Worm (Caenorhabditis elegans) whole organism, L4 larva: ENCODE measurements around the gene nhr-101.

Experiments
- F26F4.8 ChIP-seq: fragments of 200-800 bp; sonication (Bioruptor generic); conservative IDR thresholded peaks from 2 replicates; pipeline ENCODE4 v1.3.6; 2022; ENCODE audit warnings: missing genetic modification characterization, missing compliant biosample characterization
- Y75B8A.6 ChIP-seq: fragments of 200-800 bp; sonication (Bioruptor generic); IDR thresholded peaks from 2 replicates; pipeline ENCODE4 v1.3.6; 2022; ENCODE audit warnings: missing genetic modification reagents, missing genetic modification characterization, missing compliant biosample characterization
- ZK546.5 ChIP-seq, 2 experiments: sonication (generic microtip); optimal IDR thresholded peaks; 2 replicates each; lab custom pipeline; 2017; ENCODE audit warnings: missing biosample characterization in 2 of 2, missing genetic modification characterization in 2 of 2
- aha-1 ChIP-seq: fragments of 150-350 bp; peaks from one replicate; lab custom pipeline; 2014; ENCODE audit warnings: missing biosample characterization, missing genetic modification characterization
- ama-1 ChIP-seq: fragments of 150-350 bp; optimal IDR thresholded peaks from 2 replicates; lab custom pipeline; 2014; ENCODE audit warnings: inconsistent platforms, mixed read lengths
- attf-4 ChIP-seq: sonication (generic microtip); optimal IDR thresholded peaks from 3 replicates; lab custom pipeline; 2017; ENCODE audit warnings: missing biosample characterization, missing genetic modification characterization
- ceh-28 ChIP-seq: fragments of 150-350 bp; optimal IDR thresholded peaks from 2 replicates; lab custom pipeline; 2014; ENCODE audit warnings: missing biosample characterization, missing genetic modification reagents, missing genetic modification characterization
- ceh-62 ChIP-seq: sonication (generic microtip); optimal IDR thresholded peaks from 2 replicates; lab custom pipeline; 2017; ENCODE audit warnings: missing biosample characterization, missing genetic modification characterization
- dmd-6 ChIP-seq: fragments of 200-800 bp; sonication (Bioruptor generic); IDR thresholded peaks from 2 replicates; pipeline ENCODE4 v1.3.6; 2022; ENCODE audit warnings: missing genetic modification reagents, missing genetic modification characterization, missing compliant biosample characterization
- dmd-9 ChIP-seq: fragments of 200-800 bp; sonication (Bioruptor generic); IDR thresholded peaks from 2 replicates; pipeline ENCODE4 v1.3.6; 2022; ENCODE audit warnings: missing genetic modification reagents, missing genetic modification characterization, missing compliant biosample characterization
- dpl-1 ChIP-seq: fragments of 150-350 bp; optimal IDR thresholded peaks from 2 replicates; lab custom pipeline; 2014; ENCODE audit warnings: missing biosample characterization, missing genetic modification reagents, missing genetic modification characterization
- duxl-1 ChIP-seq: sonication (generic microtip); optimal IDR thresholded peaks from 2 replicates; lab custom pipeline; 2016; ENCODE audit warnings: mild to moderate bottlenecking, missing genetic modification characterization, moderate library complexity, missing compliant biosample characterization; ENCODE audit not compliant: poor library complexity
- dve-1 ChIP-seq: sonication (generic microtip); optimal IDR thresholded peaks from 2 replicates; lab custom pipeline; 2017; ENCODE audit warnings: antibody characterized with exemption, mild to moderate bottlenecking, missing genetic modification characterization, missing compliant biosample characterization; ENCODE audit not compliant: insufficient read depth
- egl-43 ChIP-seq: fragments of 200-800 bp; sonication (Bioruptor generic); IDR thresholded peaks from 2 replicates; pipeline ENCODE4 v1.3.6; 2022; ENCODE audit warnings: missing genetic modification reagents, missing genetic modification characterization, missing compliant biosample characterization
- fkh-10 ChIP-seq: fragments of 150-350 bp; optimal IDR thresholded peaks from 2 replicates; lab custom pipeline; 2014; ENCODE audit warnings: missing biosample characterization, missing genetic modification reagents, missing genetic modification characterization
- fos-1 ChIP-seq: fragments of 150-350 bp; optimal IDR thresholded peaks from 2 replicates; lab custom pipeline; 2014; ENCODE audit warnings: missing biosample characterization, missing genetic modification characterization
- gei-8 ChIP-seq: fragments of 200-800 bp; sonication (Bioruptor generic); optimal IDR thresholded peaks from 2 replicates; lab custom pipeline; 2018; ENCODE audit warnings: mild to moderate bottlenecking, missing genetic modification characterization, missing compliant biosample characterization
- hif-1 ChIP-seq, 2 experiments: sonication (generic microtip); optimal IDR thresholded peaks; 2 replicates each; lab custom pipeline; 2016 to 2017; ENCODE audit warnings: missing compliant biosample characterization in 2 of 2, missing genetic modification characterization in 2 of 2, missing genetic modification reagents in 2 of 2, missing genotype in 2 of 2, mild to moderate bottlenecking in 1 of 2
- hlh-11 ChIP-seq: fragments of 200-800 bp; sonication (Bioruptor generic); optimal IDR thresholded peaks from 2 replicates; lab custom pipeline; 2018; ENCODE audit warnings: mild to moderate bottlenecking, missing genetic modification characterization, missing compliant biosample characterization
- hmg-1.1 ChIP-seq: fragments of 200-800 bp; sonication (Bioruptor generic); IDR thresholded peaks from 2 replicates; pipeline ENCODE4 v1.3.6; 2022; ENCODE audit warnings: missing genetic modification reagents, missing genetic modification characterization, missing compliant biosample characterization
- jun-1 ChIP-seq: fragments of 150-350 bp; optimal IDR thresholded peaks from 2 replicates; lab custom pipeline; 2014; ENCODE audit warnings: missing biosample characterization, missing genetic modification reagents, missing genetic modification characterization
- lin-13 ChIP-seq: fragments of 150-350 bp; optimal IDR thresholded peaks from 2 replicates; lab custom pipeline; 2014; ENCODE audit warnings: missing biosample characterization, missing genetic modification reagents, missing genetic modification characterization
- lin-39 ChIP-seq: fragments of 150-350 bp; optimal IDR thresholded peaks from 2 replicates; lab custom pipeline; 2014; ENCODE audit warnings: missing biosample characterization, missing genetic modification reagents, missing genetic modification characterization
- lsy-2 ChIP-seq, 2 experiments: fragments of 150-350 bp in 1 of 2; sonication (generic microtip) in 1 of 2; optimal IDR thresholded peaks; 2 replicates each; lab custom pipeline; 2014 to 2017; ENCODE audit warnings: missing biosample characterization in 2 of 2, missing genetic modification characterization in 2 of 2
- mdl-1 ChIP-seq, 2 experiments: fragments of 150-350 bp in 1 of 2; sonication (generic microtip) in 1 of 2; optimal IDR thresholded peaks; 2 replicates each; lab custom pipeline; 2014 to 2017; ENCODE audit warnings: missing biosample characterization in 2 of 2, missing genetic modification characterization in 2 of 2
- mep-1 ChIP-seq: fragments of 150-350 bp; sonication (generic microtip); optimal IDR thresholded peaks from 3 replicates; lab custom pipeline; 2014; ENCODE audit warnings: missing biosample characterization, missing genetic modification characterization
- mxl-2 ChIP-seq: fragments of 200-800 bp; sonication (Bioruptor generic); conservative IDR thresholded peaks from 2 replicates; pipeline ENCODE4 v1.3.6; 2022; ENCODE audit warnings: missing genetic modification reagents, missing genetic modification characterization, missing compliant biosample characterization
- mxl-3 ChIP-seq: fragments of 200-800 bp; sonication (Bioruptor generic); optimal IDR thresholded peaks from 2 replicates; lab custom pipeline; 2018; ENCODE audit warnings: mild to moderate bottlenecking, missing genetic modification characterization, missing compliant biosample characterization
- nhr-10 ChIP-seq: fragments of 150-350 bp; optimal IDR thresholded peaks from 2 replicates; lab custom pipeline; 2014; ENCODE audit warnings: missing biosample characterization, missing genetic modification characterization
- nhr-102 ChIP-seq: sonication (generic microtip); optimal IDR thresholded peaks from 2 replicates; lab custom pipeline; 2016; ENCODE audit warnings: mild to moderate bottlenecking, missing genetic modification characterization, moderate library complexity, missing compliant biosample characterization
- nhr-25 ChIP-seq: sonication (generic microtip); optimal IDR thresholded peaks from 2 replicates; lab custom pipeline; 2017; ENCODE audit warnings: missing genetic modification characterization, mild to moderate bottlenecking, missing compliant biosample characterization, antibody characterized with exemption, moderate library complexity, borderline replicate concordance; ENCODE audit not compliant: insufficient read depth
- nhr-48 ChIP-seq: sonication (generic microtip); optimal IDR thresholded peaks from 2 replicates; lab custom pipeline; 2016; ENCODE audit warnings: mild to moderate bottlenecking, missing genetic modification characterization, missing compliant biosample characterization
- pha-4 ChIP-seq, 2 experiments: fragments of 150-350 bp in 1 of 2; fragments of 200-800 bp in 1 of 2; sonication (Bioruptor generic) in 1 of 2; IDR thresholded peaks in 1 of 2; optimal IDR thresholded peaks in 1 of 2; 2 replicates each; pipeline versions ENCODE4 v1.3.6 to Lab custom; 2014 to 2022; ENCODE audit warnings: missing genetic modification characterization in 2 of 2, missing genetic modification reagents in 2 of 2, missing biosample characterization in 1 of 2, missing compliant biosample characterization in 1 of 2
- rbr-2 ChIP-seq: sonication (generic microtip); optimal IDR thresholded peaks from 2 replicates; lab custom pipeline; 2016; ENCODE audit warnings: missing genotype, missing genetic modification characterization, missing compliant biosample characterization
- spr-3 ChIP-seq: fragments of 200-800 bp; sonication (Bioruptor generic); optimal IDR thresholded peaks from 2 replicates; lab custom pipeline; 2018; ENCODE audit warnings: mild to moderate bottlenecking, missing genetic modification characterization, missing compliant biosample characterization
- unc-130 ChIP-seq: sonication (generic microtip); optimal IDR thresholded peaks from 2 replicates; lab custom pipeline; 2016; ENCODE audit warnings: missing genetic modification reagents, missing genetic modification characterization, missing compliant biosample characterization
- unc-39 ChIP-seq: sonication (generic microtip); optimal IDR thresholded peaks from 2 replicates; lab custom pipeline; 2017; ENCODE audit warnings: missing biosample characterization, missing genetic modification characterization
- ztf-11 ChIP-seq: fragments of 150-350 bp; optimal IDR thresholded peaks from 2 replicates; lab custom pipeline; 2014; ENCODE audit warnings: missing biosample characterization, missing genetic modification characterization

The nhr-101 gene

ce11 chrV:11548914-11549406 is 21.3 kb upstream of the nhr-101 start, which contains the start of the genes F38B7.17 and F38B7.3 (continued):
- TF ChIP-seq nhr-25 (tag; lab: Kevin White, UChicago) (peak; percentile 63), mdl-1 (tag; optimal IDR thresholded peaks at IDR 0.05; lab: Kevin White, UChicago) (peak; percentile 66 to 91), hmg-1.1 (GFP tag; lab: Robert Waterston, UW) (peak; percentile 41; the same call in 1 of the 2 replicates)

- no peak for TF ChIP-seq F26F4.8 (GFP tag; lab: Robert Waterston, UW)
- no peak for TF ChIP-seq ceh-62
- TF ChIP-seq egl-43, result no peak
- no peak for TF ChIP-seq ZK546.5 (tag; optimal IDR thresholded peaks at IDR 0.05; lab: Kevin White, UChicago)
Observed at ce11 chrV:11552379-11552778, 17.9 kb upstream of the nhr-101 start, which contains the start of gene srx-85. Gene srx-85 (plus strand): TSS chrV:11552679.

- TF ChIP-seq unc-130, result peak; percentile 46
- no peak for TF ChIP-seq attf-4 (tag; lab: Kevin White, UChicago)
- TF ChIP-seq, all 104 proteins: peak for 1
Observed at ce11 chrV:11554260-11554659, 16.0 kb upstream of the nhr-101 start, which contains the start of gene duo-1. Gene duo-1 (plus strand): TSS chrV:11554630.

ce11 chrV:11562643-11563042 is 7.6 kb upstream of the nhr-101 start, which contains the start of gene srx-86:
Gene srx-86 (plus strand): TSS chrV:11562943.
- TF ChIP-seq ztf-11 (tag; lab: Kevin White, UChicago) (no peak), duxl-1 (tag; lab: Kevin White, UChicago) (no peak), nhr-25 (tag; lab: Kevin White, UChicago) (no peak), spr-3 (GFP tag; lab: Kevin White, UChicago) (no peak), rbr-2 (tag; lab: Kevin White, UChicago) (no peak), fos-1 (no peak), pha-4 (GFP tag; IDR thresholded peaks at IDR 0.05; lab: Robert Waterston, UW) (no peak), pha-4 (tag; optimal IDR thresholded peaks at IDR 0.05; lab: Kevin White, UChicago) (no peak), nhr-102 (tag; lab: Kevin White, UChicago) (no peak), ama-1 (no peak), nhr-10 (tag; lab: Kevin White, UChicago) (no peak), gei-8 (no peak), aha-1 (no peak), unc-39 (tag; lab: Kevin White, UChicago) (no peak)
- TF ChIP-seq, all 104 proteins: peak for 0

- TF ChIP-seq hlh-11 (tag; lab: Kevin White, UChicago), result no peak
Observed at ce11 chrV:11564573-11564972, 5.7 kb upstream of the nhr-101 start, which contains the start of gene srx-87. Gene srx-87 (plus strand): TSS chrV:11564873.

- TF ChIP-seq dpl-1 (peak; percentile 65), dmd-9 (GFP tag; lab: Robert Waterston, UW) (0 out of 2 replicates have a peak, but pooled peaks have one; percentile 23), fkh-10 (GFP tag; lab: Kevin White, UChicago) (no peak), lin-39 (tag; lab: Kevin White, UChicago) (no peak), ceh-28 (tag; lab: Kevin White, UChicago) (no peak), nhr-48 (tag; lab: Kevin White, UChicago) (peak; percentile 99), Y75B8A.6 (GFP tag; lab: Robert Waterston, UW) (0 out of 2 replicates have a peak, but pooled peaks have one; percentile 42), mxl-2 (peak; percentile 75), hif-1 (tag; optimal IDR thresholded peaks at IDR 0.05; lab: Kevin White, UChicago) (peak in 1 of 2 experiments; percentile 16), nhr-10 (tag; lab: Kevin White, UChicago) (peak; percentile 99), jun-1 (tag; lab: Kevin White, UChicago) (peak; percentile 37), dmd-6 (peak; percentile 100), dve-1 (tag; lab: Kevin White, UChicago) (peak; percentile 99), mxl-3 (GFP tag; lab: Kevin White, UChicago) (peak; percentile 100), ama-1 (no peak), lsy-2 (tag; optimal IDR thresholded peaks at IDR 0.05; lab: Kevin White, UChicago) (peak in 1 of 2 experiments; percentile 93), mdl-1 (tag; optimal IDR thresholded peaks at IDR 0.05; lab: Kevin White, UChicago) (peak; percentile 38 to 98), pha-4 (GFP tag; IDR thresholded peaks at IDR 0.05; lab: Robert Waterston, UW) (peak; percentile 73), pha-4 (tag; optimal IDR thresholded peaks at IDR 0.05; lab: Kevin White, UChicago) (no peak), mep-1 (tag; lab: Kevin White, UChicago) (peak; percentile 85), lin-13 (GFP tag; lab: Kevin White, UChicago) (peak; percentile 70), unc-130 (no peak)
Observed at ce11 chrV:11572803-11573490, 2.7 kb downstream of the nhr-101 start, which contains the start of the genes H12C20.7 and nhr-68. Gene H12C20.7 (minus strand): TSS chrV:11572990. Gene nhr-68 (plus strand): TSS chrV:11573440.
